Worm (Caenorhabditis elegans) whole organism, late embryonic: ENCODE measurements around the gene acp-4.

Source experiments
- che-1 ChIP-seq: sonication (generic microtip); optimal IDR thresholded peaks from 2 replicates; lab custom pipeline; 2016; ENCODE audit warnings: mild to moderate bottlenecking, missing genetic modification characterization, missing compliant biosample characterization
- gmeb-2 ChIP-seq: sonication (generic microtip); optimal IDR thresholded peaks from 2 replicates; lab custom pipeline; 2016; ENCODE audit warnings: missing genetic modification characterization, inconsistent platforms, missing compliant biosample characterization

DNA sequence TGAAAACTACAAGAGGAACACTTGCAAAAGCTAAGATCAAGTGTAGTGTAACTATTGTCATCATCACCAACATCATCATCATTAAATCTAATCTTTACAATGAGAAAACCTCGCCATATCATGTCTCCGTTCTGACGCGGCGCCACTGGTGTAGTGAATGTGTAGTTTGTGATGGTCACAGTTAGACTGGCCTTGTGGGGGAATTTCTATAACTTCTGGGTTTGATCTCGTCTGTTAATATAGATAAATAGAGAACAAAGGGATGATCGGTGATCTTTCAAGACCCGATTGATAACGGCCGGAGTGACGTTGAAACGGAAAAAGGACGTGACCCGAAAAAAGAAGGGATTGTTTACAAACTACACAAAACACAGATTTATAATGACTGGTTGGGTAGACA is 5.9 kb upstream of the acp-4 start:
- TF ChIP-seq gmeb-2 (tag; lab: Kevin White, UChicago) (no peak), che-1 (tag; lab: Kevin White, UChicago) (no peak)
